Worm (Caenorhabditis elegans) whole organism, midembryonic: ENCODE measurements around the gene H03G16.5.

Source experiments
- med-1 ChIP-seq: sonication (generic microtip); optimal IDR thresholded peaks from 2 replicates; lab custom pipeline; 2017; ENCODE audit warnings: missing genetic modification characterization, mild to moderate bottlenecking, missing compliant biosample characterization, antibody characterized with exemption, missing genetic modification reagents; ENCODE audit not compliant: insufficient read depth
- tab-1 ChIP-seq: fragments of 200-800 bp; sonication (Bioruptor generic); IDR thresholded peaks from 2 replicates; pipeline ENCODE4 v1.3.6; 2022; ENCODE audit warnings: missing genetic modification characterization, missing compliant biosample characterization
- ztf-23 ChIP-seq: fragments of 200-800 bp; sonication (Bioruptor generic); IDR thresholded peaks from 2 replicates; pipeline ENCODE4 v1.3.6; 2022; ENCODE audit warnings: missing genetic modification reagents, missing genetic modification characterization, missing compliant biosample characterization

ce11 chrX:15047541-15047940, 9.1 kb downstream of the H03G16.5 start:
- no peak for TF ChIP-seq ztf-23 (GFP tag; lab: Robert Waterston, UW)
- TF ChIP-seq tab-1 = no peak
- no peak for TF ChIP-seq med-1
